Fruit fly (Drosophila melanogaster) whole organism, prepupa: Measurements from ENCODE around the gene SecCl.
A peak's percentile ranks its signal among the peaks of the same experiment; 100 is the strongest.

Source experiments
- Blimp-1 ChIP-seq: fragments of 200-800 bp; sonication (Bioruptor generic); optimal IDR thresholded peaks from 3 replicates; lab custom pipeline; 2017; ENCODE audit warnings: missing biosample characterization, missing genetic modification characterization, mild to moderate bottlenecking, moderate library complexity, missing genetic modification reagents
- CG10631 ChIP-seq: fragments of 200-800 bp; sonication (Bioruptor generic); optimal IDR thresholded peaks from 2 replicates; lab custom pipeline; 2016; ENCODE audit warnings: missing biosample characterization, missing genetic modification characterization
- CG11762 ChIP-seq: fragments of 200-800 bp; sonication (Bioruptor generic); optimal IDR thresholded peaks from 3 replicates; lab custom pipeline; 2016; ENCODE audit warnings: missing biosample characterization, missing genetic modification characterization; ENCODE audit not compliant: insufficient read depth
- CG11902 ChIP-seq: fragments of 200-800 bp; sonication (Bioruptor generic); optimal IDR thresholded peaks from 3 replicates; lab custom pipeline; 2016; ENCODE audit warnings: missing biosample characterization, missing genetic modification characterization
- CG15336 ChIP-seq: fragments of 200-800 bp; sonication (Bioruptor generic); IDR thresholded peaks from 2 replicates; pipeline ENCODE4 v1.3.6; 2022; ENCODE audit warnings: missing biosample characterization, missing genetic modification characterization
- CG16779 ChIP-seq: fragments of 200-800 bp; sonication (Bioruptor generic); optimal IDR thresholded peaks from 3 replicates; lab custom pipeline; 2017; ENCODE audit warnings: missing biosample characterization, mild to moderate bottlenecking, missing genetic modification characterization
- CG3032 ChIP-seq: fragments of 200-800 bp; optimal IDR thresholded peaks from 2 replicates; lab custom pipeline; 2019; ENCODE audit warnings: missing biosample characterization, mild to moderate bottlenecking, missing genetic modification characterization, moderate library complexity
- CG32006 ChIP-seq: fragments of 200-800 bp; sonication (Bioruptor generic); optimal IDR thresholded peaks from 3 replicates; lab custom pipeline; 2017; ENCODE audit warnings: missing biosample characterization, mild to moderate bottlenecking, missing genetic modification characterization
- CG34406 ChIP-seq: fragments of 200-800 bp; sonication (Bioruptor generic); optimal IDR thresholded peaks from 3 replicates; lab custom pipeline; 2016; ENCODE audit warnings: missing biosample characterization, missing genetic modification characterization
- CG3919 ChIP-seq: fragments of 200-800 bp; sonication (Bioruptor generic); optimal IDR thresholded peaks from 3 replicates; lab custom pipeline; 2016; ENCODE audit warnings: missing biosample characterization, missing genetic modification characterization
- CG4318 ChIP-seq: fragments of 200-800 bp; sonication (Bioruptor generic); optimal IDR thresholded peaks from 3 replicates; lab custom pipeline; 2017; ENCODE audit warnings: missing biosample characterization, mild to moderate bottlenecking, missing genetic modification characterization
- CG6163 ChIP-seq: fragments of 200-800 bp; sonication (Bioruptor generic); IDR thresholded peaks from 3 replicates; pipeline ENCODE4 v1.3.6; 2022; ENCODE audit warnings: missing biosample characterization, missing genetic modification characterization
- CG6276 ChIP-seq: fragments of 200-800 bp; sonication (Bioruptor generic); optimal IDR thresholded peaks from 2 replicates; lab custom pipeline; 2017; ENCODE audit warnings: missing biosample characterization, mild to moderate bottlenecking, missing genetic modification characterization
- CG6808 ChIP-seq: fragments of 200-800 bp; sonication (Bioruptor generic); optimal IDR thresholded peaks from 3 replicates; lab custom pipeline; 2017; ENCODE audit warnings: missing biosample characterization, missing genetic modification characterization, mild to moderate bottlenecking, moderate library complexity, missing genetic modification reagents
- CG6854 ChIP-seq: fragments of 200-800 bp; sonication (Bioruptor generic); optimal IDR thresholded peaks from 2 replicates; lab custom pipeline; 2017; ENCODE audit warnings: missing biosample characterization, mild to moderate bottlenecking, missing genetic modification characterization
- CG7368 ChIP-seq: fragments of 200-800 bp; sonication (Bioruptor generic); optimal IDR thresholded peaks from 3 replicates; lab custom pipeline; 2016; ENCODE audit warnings: missing biosample characterization, missing genetic modification characterization
- CG8119 ChIP-seq: fragments of 200-800 bp; sonication (Bioruptor generic); IDR thresholded peaks from 3 replicates; pipeline ENCODE4 v1.3.6; 2022; ENCODE audit warnings: missing biosample characterization, missing genetic modification characterization
- CG8632 ChIP-seq: fragments of 200-800 bp; sonication (Bioruptor generic); optimal IDR thresholded peaks from 3 replicates; lab custom pipeline; 2016; ENCODE audit warnings: missing biosample characterization, missing genetic modification characterization
- CG9139 ChIP-seq: fragments of 200-800 bp; sonication (Bioruptor generic); optimal IDR thresholded peaks from 3 replicates; lab custom pipeline; 2017; ENCODE audit warnings: missing biosample characterization, mild to moderate bottlenecking, missing genetic modification characterization
- Eip75B ChIP-seq: fragments of 200-800 bp; sonication (Bioruptor generic); optimal IDR thresholded peaks from 3 replicates; lab custom pipeline; 2016; ENCODE audit warnings: missing biosample characterization, missing genetic modification characterization
- Eip78C ChIP-seq: fragments of 200-800 bp; sonication (Bioruptor generic); peaks from one replicate; lab custom pipeline; 2016; ENCODE audit warnings: missing biosample characterization, missing genetic modification characterization
- Ets21C ChIP-seq: fragments of 200-800 bp; sonication (Bioruptor generic); optimal IDR thresholded peaks from 3 replicates; lab custom pipeline; 2016; ENCODE audit warnings: missing biosample characterization, missing genetic modification characterization
- Gug ChIP-seq: fragments of 200-800 bp; sonication (Bioruptor generic); IDR thresholded peaks from 2 replicates; pipeline ENCODE4 v1.3.6; 2022; ENCODE audit warnings: missing biosample characterization, missing genetic modification characterization
- Hr38 ChIP-seq: sonication (Bioruptor generic); optimal IDR thresholded peaks from 2 replicates; lab custom pipeline; 2016; ENCODE audit warnings: missing biosample characterization, missing genetic modification characterization
- Hr39 ChIP-seq: fragments of 200-800 bp; sonication (Bioruptor generic); optimal IDR thresholded peaks from 2 replicates; lab custom pipeline; 2016; ENCODE audit warnings: missing biosample characterization, missing genetic modification characterization
- Met ChIP-seq: fragments of 200-800 bp; sonication (Bioruptor generic); optimal IDR thresholded peaks from 3 replicates; lab custom pipeline; 2016; ENCODE audit warnings: missing biosample characterization, missing genetic modification characterization
- OdsH ChIP-seq: fragments of 200-800 bp; sonication (Bioruptor generic); optimal IDR thresholded peaks from 3 replicates; lab custom pipeline; 2016; ENCODE audit warnings: missing biosample characterization, missing genetic modification characterization
- Smox ChIP-seq: fragments of 200-800 bp; sonication (Bioruptor generic); optimal IDR thresholded peaks from 3 replicates; lab custom pipeline; 2016; ENCODE audit warnings: missing biosample characterization, missing genetic modification characterization
- Sox102F ChIP-seq: fragments of 200-800 bp; sonication (Bioruptor generic); optimal IDR thresholded peaks from 2 replicates; lab custom pipeline; 2016; ENCODE audit warnings: missing biosample characterization, mild to moderate bottlenecking, missing genetic modification characterization
- Sox14 ChIP-seq: fragments of 200-800 bp; sonication (Bioruptor generic); optimal IDR thresholded peaks from 3 replicates; lab custom pipeline; 2016; ENCODE audit warnings: missing biosample characterization, missing genetic modification characterization
- Sox15 ChIP-seq: fragments of 200-800 bp; sonication (Bioruptor generic); optimal IDR thresholded peaks from 3 replicates; lab custom pipeline; 2016; ENCODE audit warnings: missing biosample characterization, missing genetic modification characterization
- achi ChIP-seq: fragments of 200-800 bp; sonication (Bioruptor generic); optimal IDR thresholded peaks from 3 replicates; lab custom pipeline; 2016; ENCODE audit warnings: missing biosample characterization, missing genetic modification characterization
- acj6 ChIP-seq: fragments of 200-800 bp; sonication (Bioruptor generic); optimal IDR thresholded peaks from 3 replicates; lab custom pipeline; 2016; ENCODE audit warnings: missing biosample characterization, missing genetic modification characterization
- cyc ChIP-seq: fragments of 200-800 bp; sonication (Bioruptor generic); optimal IDR thresholded peaks from 3 replicates; lab custom pipeline; 2016; ENCODE audit warnings: missing biosample characterization, missing genetic modification characterization
- dac ChIP-seq: fragments of 200-800 bp; sonication (Bioruptor generic); optimal IDR thresholded peaks from 2 replicates; lab custom pipeline; 2017; ENCODE audit warnings: missing biosample characterization, mild to moderate bottlenecking, missing genetic modification characterization
- eg ChIP-seq: fragments of 200-800 bp; sonication (Bioruptor generic); IDR thresholded peaks from 3 replicates; pipeline ENCODE4 v1.3.6; 2022; ENCODE audit warnings: missing biosample characterization, missing genetic modification characterization
- esn ChIP-seq: fragments of 200-800 bp; sonication (Bioruptor generic); optimal IDR thresholded peaks from 2 replicates; lab custom pipeline; 2016; ENCODE audit warnings: missing biosample characterization, mild to moderate bottlenecking, missing genetic modification characterization, moderate library complexity
- fd85E ChIP-seq: fragments of 200-800 bp; sonication (Bioruptor generic); optimal IDR thresholded peaks from 3 replicates; lab custom pipeline; 2016; ENCODE audit warnings: missing biosample characterization, missing genetic modification characterization
- fkh ChIP-seq: fragments of 200-800 bp; sonication (Bioruptor generic); optimal IDR thresholded peaks from 3 replicates; lab custom pipeline; 2017; ENCODE audit warnings: missing biosample characterization, mild to moderate bottlenecking, missing genetic modification characterization, moderate library complexity
- net ChIP-seq: fragments of 200-800 bp; sonication (Bioruptor generic); optimal IDR thresholded peaks from 3 replicates; lab custom pipeline; 2016; ENCODE audit warnings: missing biosample characterization, missing genetic modification characterization
- pdm3 ChIP-seq: fragments of 200-800 bp; sonication (Bioruptor generic); optimal IDR thresholded peaks from 3 replicates; lab custom pipeline; 2016; ENCODE audit warnings: missing biosample characterization, missing genetic modification characterization
- spab ChIP-seq: fragments of 200-800 bp; sonication (Bioruptor generic); optimal IDR thresholded peaks from 2 replicates; lab custom pipeline; 2017; ENCODE audit warnings: missing biosample characterization, mild to moderate bottlenecking, missing genetic modification characterization, missing genetic modification reagents
- ss ChIP-seq, 2 experiments: fragments of 200-800 bp; sonication (Bioruptor generic); optimal IDR thresholded peaks; 2 replicates in 1 of 2; 3 replicates in 1 of 2; lab custom pipeline; 2017 to 2018; ENCODE audit warnings: mild to moderate bottlenecking in 2 of 2, missing biosample characterization in 2 of 2, missing genetic modification characterization in 2 of 2, moderate library complexity in 1 of 2
- svp ChIP-seq: fragments of 200-800 bp; sonication (Bioruptor generic); peaks from one replicate; lab custom pipeline; 2016; ENCODE audit warnings: missing biosample characterization, missing genetic modification characterization
- topi ChIP-seq: fragments of 200-800 bp; sonication (Bioruptor generic); optimal IDR thresholded peaks from 3 replicates; lab custom pipeline; 2016; ENCODE audit warnings: missing biosample characterization, missing genetic modification characterization
- vri ChIP-seq: fragments of 200-800 bp; sonication (Bioruptor generic); optimal IDR thresholded peaks from 3 replicates; lab custom pipeline; 2016; ENCODE audit warnings: missing biosample characterization, mild to moderate bottlenecking, missing genetic modification characterization

The SecCl gene

dm6 chr3L:17504538-17504937 lies 34.6 kb downstream of the SecCl start (continued):
- TF ChIP-seq CG6808 (GFP tag; lab: Kevin White, UChicago), result no peak
- TF ChIP-seq CG4318 (GFP tag; lab: Kevin White, UChicago), result no peak
- TF ChIP-seq CG34406 (GFP tag; lab: Kevin White, UChicago), result no peak
- TF ChIP-seq esn, result no peak
- no peak for TF ChIP-seq Ets21C (GFP tag; lab: Kevin White, UChicago)
- no peak for TF ChIP-seq CG11902 (GFP tag; lab: Kevin White, UChicago)
- no peak for TF ChIP-seq dac (GFP tag; lab: Kevin White, UChicago)
- TF ChIP-seq CG8632 (GFP tag; lab: Kevin White, UChicago), result no peak
- peak; percentile 58; the same call in 2 of the 3 replicates for TF ChIP-seq CG8119 (GFP tag; lab: Robert Waterston, UW)
- peak; percentile 29 for TF ChIP-seq achi (GFP tag; lab: Kevin White, UChicago)
- TF ChIP-seq CG9139, result no peak
- TF ChIP-seq acj6, result peak; percentile 11
- TF ChIP-seq Smox (GFP tag; lab: Kevin White, UChicago), result no peak
- TF ChIP-seq CG16779 (tag; lab: Kevin White, UChicago), result no peak
- TF ChIP-seq Met (GFP tag; lab: Kevin White, UChicago), result no peak
- TF ChIP-seq Eip78C, result peak; percentile 71
- TF ChIP-seq Gug (GFP tag; lab: Robert Waterston, UW), result peak; percentile 15; the same call in 1 of the 2 replicates
- TF ChIP-seq spab (GFP tag; lab: Kevin White, UChicago), result no peak
- peak; percentile 61 for TF ChIP-seq CG15336 (GFP tag; lab: Robert Waterston, UW)

dm6 chr3L:17506005-17506760 lies 36.3 kb downstream of the SecCl start:
- TF ChIP-seq esn (peak; percentile 71), Gug (GFP tag; lab: Robert Waterston, UW) (no peak), CG11762 (GFP tag; lab: Kevin White, UChicago) (no peak), acj6 (peak; percentile 63), CG6163 (GFP tag; lab: Robert Waterston, UW) (no peak), svp (GFP tag; lab: Kevin White, UChicago) (peak; percentile 81), eg (GFP tag; lab: Robert Waterston, UW) (0 out of 3 replicates have a peak, but pooled peaks have one; percentile 24), Blimp-1 (GFP tag; lab: Kevin White, UChicago) (no peak), CG3032 (tag; lab: Kevin White, UChicago) (peak; percentile 30), CG4318 (GFP tag; lab: Kevin White, UChicago) (no peak), fd85E (GFP tag; lab: Kevin White, UChicago) (no peak), CG6854 (GFP tag; lab: Kevin White, UChicago) (no peak), Eip78C (peak; percentile 89), net (peak; percentile 46), CG32006 (GFP tag; lab: Kevin White, UChicago) (peak; percentile 54), OdsH (GFP tag; lab: Kevin White, UChicago) (peak; percentile 48), CG6808 (GFP tag; lab: Kevin White, UChicago) (peak; percentile 11), Sox14 (GFP tag; lab: Kevin White, UChicago) (peak; percentile 39), CG11902 (GFP tag; lab: Kevin White, UChicago) (no peak), CG8119 (GFP tag; lab: Robert Waterston, UW) (peak; percentile 25; the same call in 1 of the 3 replicates), vri (GFP tag; lab: Kevin White, UChicago) (peak; percentile 14), CG10631 (GFP tag; lab: Kevin White, UChicago) (peak; percentile 49), CG6276 (no peak), pdm3 (GFP tag; lab: Kevin White, UChicago) (peak; percentile 54), dac (GFP tag; lab: Kevin White, UChicago) (no peak), Ets21C (GFP tag; lab: Kevin White, UChicago) (no peak), Eip75B (GFP tag; lab: Kevin White, UChicago) (peak; percentile 41), ss (GFP tag; optimal IDR thresholded peaks at IDR 0.05; lab: Kevin White, UChicago) (no peak), topi (GFP tag; lab: Kevin White, UChicago) (peak; percentile 43), Hr38 (GFP tag; lab: Kevin White, UChicago) (no peak), CG9139 (no peak), CG7368 (no peak), Sox15 (no peak), cyc (peak; percentile 43), CG3919 (GFP tag; lab: Kevin White, UChicago) (peak; percentile 55), Smox (GFP tag; lab: Kevin White, UChicago) (peak; percentile 61), Hr39 (GFP tag; lab: Kevin White, UChicago) (peak; percentile 45), CG34406 (GFP tag; lab: Kevin White, UChicago) (peak; percentile 57), achi (GFP tag; lab: Kevin White, UChicago) (peak; percentile 45), Sox102F (GFP tag; lab: Kevin White, UChicago) (peak; percentile 58), CG8632 (GFP tag; lab: Kevin White, UChicago) (peak; percentile 56), fkh (no peak), Met (GFP tag; lab: Kevin White, UChicago) (peak; percentile 65)
